Worm (Caenorhabditis elegans) whole organism, midembryonic: ENCODE measurements around the gene klp-7.

Experiments used
- T22C8.4 ChIP-seq: fragments of 200-800 bp; sonication (Bioruptor generic); IDR thresholded peaks from 2 replicates; pipeline ENCODE4 v1.3.6; 2022; ENCODE audit warnings: missing genetic modification characterization, missing compliant biosample characterization
- cog-1 ChIP-seq: sonication (generic microtip); optimal IDR thresholded peaks from 2 replicates; lab custom pipeline; 2016; ENCODE audit warnings: missing genetic modification characterization, missing compliant biosample characterization
- flt-1 ChIP-seq: fragments of 200-800 bp; sonication (Bioruptor generic); IDR thresholded peaks from 2 replicates; pipeline ENCODE4 v1.3.6; 2022; ENCODE audit warnings: missing genetic modification characterization, missing compliant biosample characterization
- klf-2 ChIP-seq: fragments of 200-800 bp; sonication (Bioruptor generic); conservative IDR thresholded peaks from 2 replicates; pipeline ENCODE4 v1.3.6; 2022; ENCODE audit warnings: missing genetic modification reagents, missing genetic modification characterization, missing compliant biosample characterization
- med-1 ChIP-seq: sonication (generic microtip); optimal IDR thresholded peaks from 2 replicates; lab custom pipeline; 2017; ENCODE audit warnings: missing genetic modification characterization, mild to moderate bottlenecking, missing compliant biosample characterization, antibody characterized with exemption, missing genetic modification reagents; ENCODE audit not compliant: insufficient read depth
- ref-1 ChIP-seq: fragments of 200-800 bp; sonication (Bioruptor generic); conservative IDR thresholded peaks from 2 replicates; pipeline ENCODE4 v1.3.6; 2022; ENCODE audit warnings: missing genetic modification reagents, missing genetic modification characterization, missing compliant biosample characterization
- tab-1 ChIP-seq: fragments of 200-800 bp; sonication (Bioruptor generic); IDR thresholded peaks from 2 replicates; pipeline ENCODE4 v1.3.6; 2022; ENCODE audit warnings: missing genetic modification characterization, missing compliant biosample characterization
- ztf-23 ChIP-seq: fragments of 200-800 bp; sonication (Bioruptor generic); IDR thresholded peaks from 2 replicates; pipeline ENCODE4 v1.3.6; 2022; ENCODE audit warnings: missing genetic modification reagents, missing genetic modification characterization, missing compliant biosample characterization
- ztf-29 ChIP-seq: fragments of 200-800 bp; sonication (Bioruptor generic); IDR thresholded peaks from 2 replicates; pipeline ENCODE4 v1.3.6; 2022; ENCODE audit warnings: missing genetic modification reagents, missing genetic modification characterization, missing compliant biosample characterization

Gene klp-7

DNA sequence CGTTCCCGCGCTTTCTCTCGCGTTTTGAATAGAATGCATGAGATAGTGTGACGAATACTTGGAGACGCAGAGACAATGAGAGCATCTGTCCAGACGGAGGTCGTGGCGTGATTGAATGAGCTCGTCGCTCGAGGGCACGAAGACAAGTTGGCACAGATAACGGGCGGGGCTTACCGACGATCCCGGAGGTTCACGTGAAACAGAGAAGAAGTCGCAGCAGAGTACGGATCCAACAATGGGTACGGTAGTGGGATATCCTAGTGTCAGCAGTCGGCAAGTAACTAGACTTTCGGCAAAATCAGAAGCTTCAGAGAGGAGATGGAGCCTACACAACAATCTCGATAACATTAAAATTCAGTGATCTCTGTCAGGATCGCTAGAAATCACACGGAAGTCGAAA is 14.1 kb downstream of the klp-7 start:
- no peak for TF ChIP-seq flt-1 (GFP tag; lab: Robert Waterston, UW)
- TF ChIP-seq klf-2 (GFP tag; lab: Robert Waterston, UW): no peak
- no peak for TF ChIP-seq tab-1 (GFP tag; lab: Robert Waterston, UW)
- no peak for TF ChIP-seq T22C8.4
- TF ChIP-seq med-1 (GFP tag; lab: Kevin White, UChicago): no peak

DNA sequence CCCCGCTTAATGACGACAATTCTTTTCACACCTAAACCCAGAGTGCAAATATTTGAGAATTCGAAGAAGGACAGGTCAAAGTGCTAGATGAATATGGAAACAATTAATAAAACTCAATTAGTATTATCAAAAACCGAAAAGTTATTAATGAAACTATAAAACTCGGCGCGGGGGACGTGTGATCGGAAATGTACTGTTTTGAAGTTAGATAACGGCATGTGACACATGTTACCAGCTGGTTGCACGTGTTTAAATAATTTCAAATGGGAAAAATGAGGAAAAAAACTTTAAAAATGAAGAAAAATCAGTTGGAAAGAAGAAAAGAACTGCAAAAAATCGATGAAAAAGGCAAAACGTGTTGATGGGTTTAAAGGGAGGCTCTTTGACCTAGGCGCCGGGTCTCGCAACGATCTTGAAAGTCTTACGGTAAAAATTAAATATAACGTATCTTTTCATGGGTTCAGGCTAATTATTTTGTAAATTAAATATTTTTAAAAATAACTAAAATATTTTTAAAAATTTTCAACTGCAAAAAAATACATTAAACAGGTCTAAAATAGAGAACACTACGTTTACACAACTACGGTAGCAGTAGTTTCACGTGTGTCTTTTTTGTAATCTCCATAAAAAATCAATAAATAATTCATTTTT is 15.0 kb downstream of the klp-7 start:
- TF ChIP-seq ztf-29 (GFP tag; lab: Robert Waterston, UW): no peak
- TF ChIP-seq tab-1 (GFP tag; lab: Robert Waterston, UW): no peak
- no peak for TF ChIP-seq ref-1 (GFP tag; lab: Robert Waterston, UW)
- TF ChIP-seq ztf-23 (GFP tag; lab: Robert Waterston, UW): no peak

DNA sequence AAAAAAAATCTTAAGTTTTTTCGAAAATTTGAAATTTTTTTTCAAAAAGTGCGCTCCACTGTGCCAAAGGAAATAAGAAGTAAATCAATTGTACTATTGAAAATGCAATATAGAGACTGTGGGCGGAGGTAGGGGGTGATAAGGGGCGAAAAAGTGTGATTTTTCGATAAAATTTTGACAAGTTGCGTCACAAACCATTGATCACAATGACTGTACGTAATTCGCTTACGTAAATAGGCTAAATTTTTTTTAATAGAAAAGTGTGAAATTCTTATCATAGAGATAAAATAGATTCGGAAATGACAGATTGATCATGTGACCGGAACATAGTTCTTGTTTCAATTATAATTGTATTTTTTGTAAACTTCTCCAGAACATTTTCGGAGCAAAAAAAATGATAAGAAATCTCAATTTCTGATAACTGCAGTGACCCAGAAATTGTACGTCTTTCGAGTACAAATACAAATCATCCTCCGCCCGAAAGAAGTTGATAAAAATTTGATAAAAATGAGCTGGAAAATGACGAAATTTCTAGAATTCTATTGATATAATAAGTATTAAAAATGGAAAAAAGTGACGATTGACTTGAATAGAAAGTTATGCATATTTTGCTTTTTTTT is 16.9 kb downstream of the klp-7 start:
- TF ChIP-seq med-1 (GFP tag; lab: Kevin White, UChicago): no peak
- TF ChIP-seq cog-1: no peak
- no peak for TF ChIP-seq tab-1 (GFP tag; lab: Robert Waterston, UW)
- TF ChIP-seq ztf-29 (GFP tag; lab: Robert Waterston, UW): no peak
- TF ChIP-seq ztf-23 (GFP tag; lab: Robert Waterston, UW): no peak
- no peak for TF ChIP-seq klf-2 (GFP tag; lab: Robert Waterston, UW)
- TF ChIP-seq ref-1 (GFP tag; lab: Robert Waterston, UW): no peak
- no peak for TF ChIP-seq T22C8.4
- TF ChIP-seq flt-1 (GFP tag; lab: Robert Waterston, UW): no peak

DNA sequence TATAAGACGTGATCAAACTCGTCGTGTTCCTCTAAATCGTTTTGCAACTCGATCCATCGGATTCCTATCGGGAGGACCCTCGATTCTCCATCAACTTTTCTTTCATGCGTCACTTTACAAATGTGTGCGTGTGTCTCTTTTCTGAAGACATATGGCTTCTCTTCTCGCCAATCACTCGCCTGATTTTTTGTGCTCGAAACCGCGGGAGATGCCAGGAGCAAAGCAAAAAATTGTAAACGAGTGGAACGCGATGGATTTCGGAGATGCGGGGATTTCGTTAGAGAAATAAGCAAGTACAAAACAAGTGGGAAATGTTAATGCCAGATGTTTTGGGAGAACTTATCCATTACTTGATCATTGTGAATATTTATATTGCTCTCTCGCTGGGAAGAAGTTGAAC is 18.5 kb downstream of the klp-7 start:
- no peak for TF ChIP-seq ref-1 (GFP tag; lab: Robert Waterston, UW)
- no peak for TF ChIP-seq tab-1 (GFP tag; lab: Robert Waterston, UW)
- no peak for TF ChIP-seq ztf-23 (GFP tag; lab: Robert Waterston, UW)
- no peak for TF ChIP-seq ztf-29 (GFP tag; lab: Robert Waterston, UW)
- TF ChIP-seq T22C8.4: no peak
- TF ChIP-seq cog-1: no peak
- TF ChIP-seq flt-1 (GFP tag; lab: Robert Waterston, UW): no peak
- TF ChIP-seq klf-2 (GFP tag; lab: Robert Waterston, UW): no peak
- TF ChIP-seq med-1 (GFP tag; lab: Kevin White, UChicago): no peak

DNA sequence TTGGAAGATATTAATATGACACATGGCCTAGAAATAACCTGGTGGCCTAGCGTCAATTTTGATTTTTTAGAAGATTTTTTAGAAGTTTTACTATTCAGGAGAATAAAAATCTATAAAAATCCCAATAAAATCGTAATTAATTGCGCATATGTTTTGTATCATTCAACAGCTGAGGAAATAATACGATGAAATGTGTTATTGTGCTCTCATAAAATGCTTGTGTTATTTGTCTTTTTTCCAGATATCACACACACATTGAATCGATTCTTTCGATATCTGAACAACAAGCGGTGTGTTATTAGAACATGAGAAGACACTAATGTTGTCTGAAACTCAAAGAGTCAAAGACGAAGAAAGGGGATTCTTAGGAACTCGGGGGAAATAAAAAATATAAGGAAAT is 19.4 kb downstream of the klp-7 start:
- no peak for TF ChIP-seq med-1 (GFP tag; lab: Kevin White, UChicago)
- TF ChIP-seq ref-1 (GFP tag; lab: Robert Waterston, UW): no peak
- TF ChIP-seq cog-1: no peak
- TF ChIP-seq flt-1 (GFP tag; lab: Robert Waterston, UW): no peak
- TF ChIP-seq klf-2 (GFP tag; lab: Robert Waterston, UW): no peak
- no peak for TF ChIP-seq T22C8.4
- no peak for TF ChIP-seq ztf-29 (GFP tag; lab: Robert Waterston, UW)
- no peak for TF ChIP-seq ztf-23 (GFP tag; lab: Robert Waterston, UW)
- TF ChIP-seq tab-1 (GFP tag; lab: Robert Waterston, UW): no peak

DNA sequence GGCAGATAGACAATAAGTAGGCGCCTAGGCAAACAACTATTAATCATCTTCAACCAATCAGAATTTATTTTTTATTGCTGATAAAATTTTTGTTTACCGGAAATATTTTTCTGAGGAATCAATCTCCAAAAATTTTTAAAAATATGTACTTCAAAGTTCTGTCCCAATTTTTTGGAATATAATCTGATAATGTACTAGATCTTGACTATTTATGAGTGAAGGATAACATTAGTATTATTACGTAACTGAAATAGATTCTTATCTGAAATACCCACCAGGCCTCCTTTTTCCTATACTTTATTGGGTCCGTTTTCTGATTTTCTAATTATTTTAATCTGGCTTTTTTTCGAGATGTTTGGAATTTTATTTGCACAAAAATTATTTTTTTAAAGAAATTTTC is 25.8 kb downstream of the klp-7 start:
- TF ChIP-seq klf-2 (GFP tag; lab: Robert Waterston, UW): no peak
- no peak for TF ChIP-seq ref-1 (GFP tag; lab: Robert Waterston, UW)
- no peak for TF ChIP-seq cog-1
- TF ChIP-seq flt-1 (GFP tag; lab: Robert Waterston, UW): no peak
- TF ChIP-seq ztf-23 (GFP tag; lab: Robert Waterston, UW): no peak
- TF ChIP-seq tab-1 (GFP tag; lab: Robert Waterston, UW): no peak
- no peak for TF ChIP-seq ztf-29 (GFP tag; lab: Robert Waterston, UW)
- TF ChIP-seq T22C8.4: no peak
- TF ChIP-seq med-1 (GFP tag; lab: Kevin White, UChicago): no peak

DNA sequence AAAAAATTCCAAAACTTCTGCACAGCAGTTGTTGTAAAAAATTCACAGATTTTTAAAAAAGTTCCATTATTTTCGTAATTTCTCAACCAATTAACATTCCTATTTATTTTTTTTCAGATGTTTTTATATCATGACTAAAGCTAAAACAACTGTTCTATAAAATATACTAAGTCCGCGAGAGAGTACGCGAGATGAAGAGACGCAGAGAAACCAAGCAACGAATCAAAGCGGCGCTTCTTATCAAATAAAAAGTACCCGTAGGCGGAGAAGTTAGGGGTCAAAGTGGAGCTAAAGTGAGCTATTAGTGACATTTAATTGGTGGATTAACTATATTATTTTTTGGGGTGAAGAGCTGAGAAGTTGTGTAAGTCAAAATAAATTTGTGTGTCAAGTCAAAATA is 26.9 kb downstream of the klp-7 start, which contains the start of gene sbsp-1:
sbsp-1 (plus strand) TSS at position 301 of the 400 bp plus-strand sequence.
- no peak for TF ChIP-seq ztf-29 (GFP tag; lab: Robert Waterston, UW)
- no peak for TF ChIP-seq ref-1 (GFP tag; lab: Robert Waterston, UW)
- no peak for TF ChIP-seq cog-1
- TF ChIP-seq T22C8.4: no peak
- no peak for TF ChIP-seq med-1 (GFP tag; lab: Kevin White, UChicago)
- TF ChIP-seq ztf-23 (GFP tag; lab: Robert Waterston, UW): no peak

DNA sequence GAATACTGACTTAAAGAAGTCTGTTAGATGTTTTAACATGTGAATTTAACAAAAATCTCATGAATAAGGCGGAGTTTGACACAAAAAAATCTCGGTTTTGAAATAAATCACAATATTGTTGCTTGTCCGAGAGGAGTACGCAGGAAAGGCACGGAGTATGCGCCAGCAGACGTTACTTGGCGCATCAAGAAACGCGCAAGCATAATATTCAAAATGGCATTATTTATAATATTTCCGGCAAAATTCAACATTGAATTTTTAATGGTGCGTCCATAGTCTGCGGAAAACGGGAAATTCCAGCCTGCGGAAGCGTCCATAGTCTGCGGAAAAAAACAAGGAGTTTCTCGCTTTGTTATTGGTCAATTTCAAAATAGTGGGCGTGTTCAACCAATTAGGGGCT is 39.1 kb downstream of the klp-7 start, which contains the start of gene pde-12:
pde-12 (minus strand) TSS at position 148 of the 400 bp plus-strand sequence.
- peak; percentile 35; the same call in 1 of the 2 replicates for TF ChIP-seq ztf-23 (GFP tag; lab: Robert Waterston, UW)
- no peak for TF ChIP-seq ref-1 (GFP tag; lab: Robert Waterston, UW)

DNA sequence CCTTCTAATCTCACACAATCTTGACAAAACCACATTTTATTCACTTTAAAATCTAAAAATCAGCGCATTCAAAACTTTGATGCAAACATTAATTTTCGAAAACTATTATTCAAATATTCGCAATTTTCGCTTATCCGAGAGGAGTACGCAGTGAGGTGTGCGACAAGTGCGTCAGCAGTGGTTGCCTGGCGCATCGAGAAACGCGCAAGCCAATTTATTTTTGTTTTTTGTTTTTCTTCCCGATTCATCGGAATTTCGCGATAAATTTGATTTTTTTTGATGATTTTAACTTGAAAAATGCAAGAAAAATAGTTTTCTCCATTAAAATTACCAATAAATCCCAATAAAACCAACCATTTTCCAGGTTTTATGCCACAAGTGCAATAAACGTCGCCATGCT is 43.1 kb downstream of the klp-7 start, which contains the start of the genes fbxb-85 and hex-3:
fbxb-85 (minus strand) TSS at position 106 of the 400 bp plus-strand sequence.
hex-3 (plus strand) TSS at position 365 of the 400 bp plus-strand sequence.
- TF ChIP-seq med-1 (GFP tag; lab: Kevin White, UChicago): peak; percentile 51
- TF ChIP-seq ztf-29 (GFP tag; lab: Robert Waterston, UW): 0 out of 2 replicates have a peak, but pooled peaks have one; percentile 54
- peak; percentile 66; the same call in 1 of the 2 replicates for TF ChIP-seq tab-1 (GFP tag; lab: Robert Waterston, UW)
- 0 out of 2 replicates have a peak, but pooled peaks have one; percentile 50 for TF ChIP-seq klf-2 (GFP tag; lab: Robert Waterston, UW)
- peak; percentile 73 for TF ChIP-seq T22C8.4
- TF ChIP-seq ztf-23 (GFP tag; lab: Robert Waterston, UW): peak; percentile 90
- TF ChIP-seq cog-1: peak; percentile 71
- 0 out of 2 replicates have a peak, but pooled peaks have one; percentile 45 for TF ChIP-seq ref-1 (GFP tag; lab: Robert Waterston, UW)
- TF ChIP-seq flt-1 (GFP tag; lab: Robert Waterston, UW): peak; percentile 89
